Fruit fly (Drosophila melanogaster): ENCODE measurements around the gene PolD1.
A peak's percentile ranks its signal among the peaks of the same experiment; 100 is the strongest.

PolD1 gene

dm6 chr3L:16015765-16016760 lies 28.4 kb upstream of the PolD1 start (continued):
- TF ChIP-seq klu (GFP tag; IDR thresholded peaks at IDR 0.05) (no peak), CG12155 (GFP tag; optimal IDR thresholded peaks at IDR 0.05) (no peak), stwl (tag; optimal IDR thresholded peaks at IDR 0.05) (no peak), lbe (GFP tag; optimal IDR thresholded peaks at IDR 0.05) (peak; percentile 5), Mad (GFP tag; optimal IDR thresholded peaks at IDR 0.05) (no peak), CrebB (tag; optimal IDR thresholded peaks at IDR 0.05) (no peak), gem (tag; optimal IDR thresholded peaks at IDR 0.05) (peak; percentile 59), CG31441 (GFP tag; IDR thresholded peaks at IDR 0.05) (peak; percentile 58; the same call in 1 of the 2 replicates), bcd (GFP tag; optimal IDR thresholded peaks at IDR 0.05) (no peak)

DNA sequence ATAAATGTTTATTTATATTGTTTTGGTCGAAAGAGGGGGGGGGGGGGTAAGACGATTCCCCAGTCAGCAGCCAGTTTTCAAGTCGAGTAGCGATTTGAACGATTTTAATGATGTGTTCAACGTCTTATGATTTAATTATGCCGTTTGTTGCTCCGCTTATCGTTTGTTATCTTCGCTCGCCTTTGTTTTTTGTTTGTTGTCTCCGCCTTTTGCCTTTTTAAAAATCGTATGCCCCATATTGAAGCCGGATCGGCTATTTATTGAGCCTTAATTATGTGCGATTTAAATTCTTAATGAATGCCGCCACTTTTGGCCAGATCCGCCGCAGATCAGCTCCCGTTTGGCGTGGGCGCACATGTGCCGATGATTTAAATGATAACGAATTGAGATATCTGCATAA lies 26.9 kb upstream of the PolD1 start:
- TF ChIP-seq CG1603 (tag; optimal IDR thresholded peaks at IDR 0.05) (no peak), GATAe (GFP tag; conservative IDR thresholded peaks at IDR 0.05) (no peak), inv (GFP tag; IDR thresholded peaks at IDR 0.05; ENCODE audit: partially characterized antibody) (no peak), HLH54F (GFP tag; optimal IDR thresholded peaks at IDR 0.05) (no peak), CG8478 (optimal IDR thresholded peaks at IDR 0.05) (no peak), gro (GFP tag; optimal IDR thresholded peaks at IDR 0.05) (peak; percentile 68), vfl (GFP tag; optimal IDR thresholded peaks at IDR 0.05) (no peak), Mad (GFP tag; optimal IDR thresholded peaks at IDR 0.05) (no peak), tup (GFP tag; optimal IDR thresholded peaks at IDR 0.05) (no peak), CG9932 (GFP tag; IDR thresholded peaks at IDR 0.05) (no peak), Lhr (GFP tag; optimal IDR thresholded peaks at IDR 0.05) (no peak), oc (tag; optimal IDR thresholded peaks at IDR 0.05) (peak; percentile 61), bowl (GFP tag; IDR thresholded peaks at IDR 0.05) (peak; percentile 48; the same call in 1 of the 2 replicates), CG9609 (GFP tag; optimal IDR thresholded peaks at IDR 0.05) (no peak), nmo (GFP tag; optimal IDR thresholded peaks at IDR 0.05) (no peak), sqz (GFP tag; optimal IDR thresholded peaks at IDR 0.05) (no peak), MBD-R2 (GFP tag; IDR thresholded peaks at IDR 0.05) (no peak), CG6689 (GFP tag; IDR thresholded peaks at IDR 0.05) (no peak), kah (GFP tag; optimal IDR thresholded peaks at IDR 0.05) (no peak), sima (GFP tag; optimal IDR thresholded peaks at IDR 0.05) (no peak), zfh2 (GFP tag; optimal IDR thresholded peaks at IDR 0.05) (no peak), CG11247 (GFP tag; IDR thresholded peaks at IDR 0.05) (no peak), rib (GFP tag; IDR thresholded peaks at IDR 0.05) (no peak), CG3847 (GFP tag; IDR thresholded peaks at IDR 0.05) (no peak), CG31224 (GFP tag; IDR thresholded peaks at IDR 0.05) (no peak), CG13894 (tag; optimal IDR thresholded peaks at IDR 0.05) (peak; percentile 75), Side (GFP tag; optimal IDR thresholded peaks at IDR 0.05) (no peak), bbx (GFP tag; IDR thresholded peaks at IDR 0.05; ENCODE audit: partially characterized antibody) (no peak), wdn (GFP tag; IDR thresholded peaks at IDR 0.05) (no peak), dpn (GFP tag; optimal IDR thresholded peaks at IDR 0.05) (no peak), dmrt11E (tag; optimal IDR thresholded peaks at IDR 0.05) (no peak), Vsx1 (GFP tag; optimal IDR thresholded peaks at IDR 0.05) (no peak), CG11456 (GFP tag; IDR thresholded peaks at IDR 0.05) (no peak), Rx (GFP tag; IDR thresholded peaks at IDR 0.05) (no peak), CG6254 (GFP tag; optimal IDR thresholded peaks at IDR 0.05) (no peak), cwo (GFP tag; optimal IDR thresholded peaks at IDR 0.05) (peak; percentile 27), en (GFP tag; optimal IDR thresholded peaks at IDR 0.05) (no peak), Dip3 (GFP tag; optimal IDR thresholded peaks at IDR 0.05) (no peak), vvl (GFP tag; IDR thresholded peaks at IDR 0.05) (peak; percentile 43; the same call in 1 of the 2 replicates), PHDP (tag; optimal IDR thresholded peaks at IDR 0.05) (no peak)
